Worm (Caenorhabditis elegans): Measurements from ENCODE around the gene F45D3.2.

Gene F45D3.2

DNA sequence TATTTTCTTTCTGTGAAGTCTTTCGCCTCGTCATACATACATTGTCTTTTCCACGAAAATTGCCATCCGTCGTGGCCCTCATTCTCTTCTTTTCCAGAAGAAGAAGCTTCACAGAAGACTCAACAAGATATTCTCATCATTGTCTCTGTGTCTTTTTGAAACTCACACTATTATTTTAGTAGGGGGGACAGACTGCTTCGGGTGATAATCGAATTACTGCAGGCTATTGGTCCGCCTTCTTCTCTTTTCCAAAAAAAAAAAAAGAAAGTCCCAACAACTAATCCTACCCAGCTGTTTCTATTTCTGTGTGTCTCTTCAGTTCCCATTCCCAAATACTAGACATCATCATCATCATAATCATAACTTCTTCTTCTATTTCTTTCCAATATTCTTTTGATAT, 42.6 kb downstream of the F45D3.2 start:
- TF ChIP-seq unc-55 (GFP tag; optimal IDR thresholded peaks at IDR 0.05), result peak; percentile 58
- no peak for TF ChIP-seq sma-3 (GFP tag; optimal IDR thresholded peaks at IDR 0.05)
- TF ChIP-seq ztf-1 (GFP tag; conservative IDR thresholded peaks at IDR 0.05), result no peak
- TF ChIP-seq R02D3.7 (tag; optimal IDR thresholded peaks at IDR 0.05), result no peak
- TF ChIP-seq lsy-2 (tag; optimal IDR thresholded peaks at IDR 0.05), result no peak
- no peak for TF ChIP-seq nhr-23 (tag; optimal IDR thresholded peaks at IDR 0.05)
- no peak for TF ChIP-seq egl-27 (tag; optimal IDR thresholded peaks at IDR 0.05)
- TF ChIP-seq elt-3 (tag; optimal IDR thresholded peaks at IDR 0.05), result no peak

DNA sequence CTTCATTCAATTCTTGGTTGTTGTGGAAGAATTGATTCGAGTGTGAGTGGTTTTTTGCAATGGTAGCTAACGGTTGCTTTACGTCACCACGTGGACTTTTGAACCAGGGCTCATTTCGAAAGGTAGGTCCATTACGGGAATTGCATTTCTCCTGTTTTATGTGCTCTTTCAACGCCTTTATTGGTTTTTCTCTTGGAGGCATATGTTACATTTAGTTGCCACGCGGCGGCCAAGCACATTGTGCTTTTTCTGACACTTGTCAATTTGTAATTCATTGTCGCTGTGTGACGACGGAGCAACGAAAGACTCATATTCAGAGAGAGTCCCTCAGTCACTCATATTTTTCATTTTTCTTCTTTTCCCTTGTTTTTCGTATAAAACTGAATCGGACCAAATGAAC, 43.9 kb downstream of the F45D3.2 start:
- TF ChIP-seq lin-11 (tag; optimal IDR thresholded peaks at IDR 0.05) (peak; percentile 10), nhr-77 (tag; optimal IDR thresholded peaks at IDR 0.05) (no peak), crh-2 (tag; optimal IDR thresholded peaks at IDR 0.05) (peak; percentile 14), fos-1 (tag; optimal IDR thresholded peaks at IDR 0.05) (no peak)

DNA sequence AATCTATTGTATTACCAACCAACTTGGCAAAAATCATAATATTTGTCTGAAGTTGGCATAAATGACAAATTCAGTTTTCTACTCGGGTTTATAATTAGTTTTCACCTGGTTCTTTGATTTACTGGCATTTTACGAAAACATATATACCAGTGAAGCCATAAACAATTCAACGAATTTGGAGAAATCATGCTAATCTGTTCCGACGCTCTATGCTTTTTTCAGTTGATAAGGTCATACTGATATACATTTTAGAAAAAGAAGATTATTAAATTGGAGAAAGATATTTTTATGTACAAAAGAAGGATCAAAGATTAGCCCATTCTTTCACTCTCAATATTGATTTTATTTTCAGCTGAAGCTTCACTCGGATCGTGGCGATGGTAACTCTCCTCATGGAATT, 46.0 kb downstream of the F45D3.2 start:
- TF ChIP-seq nhr-12 (tag; optimal IDR thresholded peaks at IDR 0.05), result no peak
- TF ChIP-seq ztf-11 (tag; optimal IDR thresholded peaks at IDR 0.05), result no peak
- TF ChIP-seq mdl-1 (tag; optimal IDR thresholded peaks at IDR 0.05), result no peak
- TF ChIP-seq lin-39 (tag; optimal IDR thresholded peaks at IDR 0.05), result no peak
- TF ChIP-seq alr-1 (tag; optimal IDR thresholded peaks at IDR 0.05), result no peak
- TF ChIP-seq F13H6.1 (tag; optimal IDR thresholded peaks at IDR 0.05), result no peak
- TF ChIP-seq fos-1 (tag; optimal IDR thresholded peaks at IDR 0.05), result no peak
- TF ChIP-seq sem-4 (tag; optimal IDR thresholded peaks at IDR 0.05), result no peak
- TF ChIP-seq gmeb-1 (tag; optimal IDR thresholded peaks at IDR 0.05), result no peak
- TF ChIP-seq nhr-21 (tag; optimal IDR thresholded peaks at IDR 0.05), result no peak
- TF ChIP-seq nhr-11 (tag; optimal IDR thresholded peaks at IDR 0.05), result no peak

DNA sequence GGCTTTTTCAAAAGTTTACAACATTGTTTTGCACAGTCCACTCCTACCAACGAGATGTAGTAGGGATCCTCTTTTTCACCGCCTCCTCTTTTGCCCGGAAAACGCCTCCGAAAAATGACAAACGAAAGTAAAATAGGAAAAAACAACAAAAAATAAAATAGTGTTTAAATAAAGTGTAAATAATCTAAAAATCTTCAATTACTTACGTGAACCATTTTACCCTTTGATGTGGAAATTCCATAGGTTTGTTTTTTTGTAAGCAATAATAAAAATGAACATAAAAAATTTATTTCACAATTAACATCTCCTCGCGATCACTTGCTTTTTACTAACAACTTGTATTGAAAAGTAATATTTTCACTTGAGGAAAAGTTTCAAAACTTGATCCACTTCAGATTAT, 47.2 kb downstream of the F45D3.2 start, which contains the start of gene C14C10.1:
TSS of gene C14C10.1 (plus strand) at position 301 of the 400 bp plus-strand sequence.
- no peak for TF ChIP-seq elt-3 (tag; optimal IDR thresholded peaks at IDR 0.05)
- TF ChIP-seq unc-39 (tag; optimal IDR thresholded peaks at IDR 0.05), result no peak
- TF ChIP-seq mbf-1 (tag; optimal IDR thresholded peaks at IDR 0.05), result no peak
- TF ChIP-seq nhr-129 (tag; optimal IDR thresholded peaks at IDR 0.05), result no peak
- TF ChIP-seq nhr-12 (tag; optimal IDR thresholded peaks at IDR 0.05), result no peak
- no peak for TF ChIP-seq ceh-82 (tag; optimal IDR thresholded peaks at IDR 0.05)
- TF ChIP-seq fos-1 (tag; optimal IDR thresholded peaks at IDR 0.05), result no peak
- no peak for TF ChIP-seq gmeb-1 (tag; optimal IDR thresholded peaks at IDR 0.05)
- TF ChIP-seq nhr-21 (tag; optimal IDR thresholded peaks at IDR 0.05), result no peak

DNA sequence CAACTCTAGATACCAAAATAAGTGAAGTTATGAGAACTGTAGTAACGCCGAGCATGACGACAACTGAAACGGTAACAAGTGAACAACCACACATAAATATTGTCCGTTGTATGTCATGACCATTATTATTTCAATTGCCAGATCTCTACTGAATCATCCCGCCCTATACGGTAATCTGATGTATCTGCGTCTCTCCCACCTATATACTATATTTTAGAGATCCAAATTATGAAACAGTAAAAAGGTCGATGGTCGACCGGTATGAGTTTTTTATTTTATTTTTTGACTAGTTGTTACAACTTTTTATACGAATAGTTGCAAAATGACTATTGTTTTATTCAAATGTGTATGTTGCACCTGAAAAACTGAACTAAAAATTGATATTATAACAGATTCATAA, 49.8 kb downstream of the F45D3.2 start, which contains the start of gene ttr-43:
TSS of gene ttr-43 (minus strand) at position 101 of the 400 bp plus-strand sequence.
- TF ChIP-seq zag-1 (tag; optimal IDR thresholded peaks at IDR 0.05) (no peak), nhr-6 (tag; optimal IDR thresholded peaks at IDR 0.05) (no peak), alr-1 (tag; optimal IDR thresholded peaks at IDR 0.05) (no peak), dmd-4 (tag; optimal IDR thresholded peaks at IDR 0.05) (no peak), ZK546.5 (tag; optimal IDR thresholded peaks at IDR 0.05) (no peak), R02D3.7 (tag; optimal IDR thresholded peaks at IDR 0.05) (no peak)

- no peak for TF ChIP-seq lsy-2 (tag; optimal IDR thresholded peaks at IDR 0.05)
- no peak for TF ChIP-seq F13H6.1 (tag; optimal IDR thresholded peaks at IDR 0.05)
- no peak for TF ChIP-seq blmp-1 (tag; optimal IDR thresholded peaks at IDR 0.05; ENCODE audit: insufficient read depth)
- TF ChIP-seq zag-1 (tag; optimal IDR thresholded peaks at IDR 0.05), result no peak
- TF ChIP-seq mab-5 (tag; optimal IDR thresholded peaks at IDR 0.05), result no peak
- TF ChIP-seq unc-39 (tag; optimal IDR thresholded peaks at IDR 0.05), result no peak
- no peak for TF ChIP-seq sma-9 (GFP tag; optimal IDR thresholded peaks at IDR 0.05)
- no peak for TF ChIP-seq sma-9 (tag; optimal IDR thresholded peaks at IDR 0.05)
- TF ChIP-seq ztf-11 (tag; optimal IDR thresholded peaks at IDR 0.05), result no peak
Measured at ce11 chrV:12592379-12592778, 51.5 kb downstream of the F45D3.2 start, which contains the start of gene C14C10.2. C14C10.2 (minus strand) TSS chrV:12592479.

Data from whole organism, L2 larva.